Fruit fly (Drosophila melanogaster) whole organism, pupa: Measurements from ENCODE around the gene Tango10.

Experiments used
- CG10348 ChIP-seq: fragments of 200-800 bp; sonication (Bioruptor generic); IDR thresholded peaks from 2 replicates; pipeline ENCODE4 v1.3.6; 2022; ENCODE audit warnings: missing biosample characterization, missing genetic modification characterization
- CG12605 ChIP-seq: fragments of 200-800 bp; sonication (Bioruptor generic); IDR thresholded peaks from 2 replicates; pipeline ENCODE4 v1.3.6; 2022; ENCODE audit warnings: missing biosample characterization, missing genetic modification characterization
- CG13204 ChIP-seq: fragments of 200-800 bp; sonication (Bioruptor generic); optimal IDR thresholded peaks from 2 replicates; lab custom pipeline; 2018; ENCODE audit warnings: missing biosample characterization, mild to moderate bottlenecking, missing genetic modification characterization, moderate library complexity
- CG14655 ChIP-seq: fragments of 200-800 bp; sonication (Bioruptor generic); optimal IDR thresholded peaks from 3 replicates; lab custom pipeline; 2017; ENCODE audit warnings: mild to moderate bottlenecking, missing biosample characterization, missing genetic modification reagents, missing genetic modification characterization
- CG15710 ChIP-seq: fragments of 200-800 bp; sonication (Bioruptor generic); optimal IDR thresholded peaks from 2 replicates; lab custom pipeline; 2018; ENCODE audit warnings: missing biosample characterization, mild to moderate bottlenecking, missing genetic modification characterization, moderate library complexity
- CG17806 ChIP-seq: fragments of 200-800 bp; sonication (Bioruptor generic); optimal IDR thresholded peaks from 2 replicates; lab custom pipeline; 2018; ENCODE audit warnings: missing biosample characterization, mild to moderate bottlenecking, missing genetic modification characterization, moderate library complexity
- CG32121 ChIP-seq: fragments of 200-800 bp; sonication (Bioruptor generic); IDR thresholded peaks from 2 replicates; pipeline ENCODE4 v1.3.6; 2022; ENCODE audit warnings: missing biosample characterization, missing genetic modification characterization
- CG34367 ChIP-seq: fragments of 200-800 bp; sonication (Bioruptor generic); optimal IDR thresholded peaks from 2 replicates; lab custom pipeline; 2018; ENCODE audit warnings: missing biosample characterization, mild to moderate bottlenecking, missing genetic modification characterization
- CG4496 ChIP-seq: fragments of 200-800 bp; sonication (Bioruptor generic); IDR thresholded peaks from 3 replicates; pipeline ENCODE4 v1.3.6; 2022; ENCODE audit warnings: missing biosample characterization, missing genetic modification characterization
- CG8159 ChIP-seq: fragments of 200-800 bp; sonication (Bioruptor generic); optimal IDR thresholded peaks from 3 replicates; lab custom pipeline; 2018; ENCODE audit warnings: missing biosample characterization, mild to moderate bottlenecking, missing genetic modification characterization, moderate library complexity
- CG8301 ChIP-seq: fragments of 200-800 bp; sonication (Bioruptor generic); optimal IDR thresholded peaks from 2 replicates; lab custom pipeline; 2018; ENCODE audit warnings: missing biosample characterization, mild to moderate bottlenecking, missing genetic modification characterization
- CG9948 ChIP-seq: fragments of 200-800 bp; sonication (Bioruptor generic); optimal IDR thresholded peaks from 2 replicates; lab custom pipeline; 2018; ENCODE audit warnings: missing biosample characterization, mild to moderate bottlenecking, missing genetic modification characterization, moderate library complexity
- D1 ChIP-seq: fragments of 200-800 bp; sonication (Bioruptor generic); optimal IDR thresholded peaks from 2 replicates; lab custom pipeline; 2018; ENCODE audit warnings: missing biosample characterization, mild to moderate bottlenecking, missing genetic modification characterization, moderate library complexity
- EcR ChIP-seq: fragments of 200-800 bp; sonication (Bioruptor generic); optimal IDR thresholded peaks from 3 replicates; lab custom pipeline; 2019; ENCODE audit warnings: missing biosample characterization, missing genetic modification characterization, mild to moderate bottlenecking, moderate library complexity, missing genetic modification reagents
- Ets98B ChIP-seq: fragments of 200-800 bp; sonication (Bioruptor generic); IDR thresholded peaks from 2 replicates; pipeline ENCODE4 v1.3.6; 2022; ENCODE audit warnings: missing biosample characterization, missing genetic modification characterization
- Pif1A ChIP-seq: fragments of 200-800 bp; sonication (Bioruptor generic); optimal IDR thresholded peaks from 3 replicates; lab custom pipeline; 2016; ENCODE audit warnings: missing biosample characterization, missing genetic modification characterization
- Pif1B ChIP-seq: fragments of 200-800 bp; sonication (Bioruptor generic); optimal IDR thresholded peaks from 3 replicates; lab custom pipeline; 2016; ENCODE audit warnings: missing biosample characterization, missing genetic modification characterization
- Snoo ChIP-seq: fragments of 200-800 bp; sonication (Bioruptor generic); optimal IDR thresholded peaks from 3 replicates; lab custom pipeline; 2017; ENCODE audit warnings: missing biosample characterization, mild to moderate bottlenecking, missing genetic modification characterization, inconsistent platforms
- fd96Ca ChIP-seq: fragments of 200-800 bp; sonication (Bioruptor generic); IDR thresholded peaks from 3 replicates; pipeline ENCODE4 v1.3.6; 2022; ENCODE audit warnings: missing biosample characterization, missing genetic modification characterization
- gl ChIP-seq: fragments of 200-800 bp; sonication (Bioruptor generic); optimal IDR thresholded peaks from 2 replicates; lab custom pipeline; 2018; ENCODE audit warnings: missing biosample characterization, mild to moderate bottlenecking, missing genetic modification characterization
- rn ChIP-seq: fragments of 200-800 bp; sonication (Bioruptor generic); IDR thresholded peaks from 2 replicates; pipeline ENCODE4 v1.3.6; 2022; ENCODE audit warnings: missing biosample characterization, missing genetic modification characterization

The Tango10 gene

DNA sequence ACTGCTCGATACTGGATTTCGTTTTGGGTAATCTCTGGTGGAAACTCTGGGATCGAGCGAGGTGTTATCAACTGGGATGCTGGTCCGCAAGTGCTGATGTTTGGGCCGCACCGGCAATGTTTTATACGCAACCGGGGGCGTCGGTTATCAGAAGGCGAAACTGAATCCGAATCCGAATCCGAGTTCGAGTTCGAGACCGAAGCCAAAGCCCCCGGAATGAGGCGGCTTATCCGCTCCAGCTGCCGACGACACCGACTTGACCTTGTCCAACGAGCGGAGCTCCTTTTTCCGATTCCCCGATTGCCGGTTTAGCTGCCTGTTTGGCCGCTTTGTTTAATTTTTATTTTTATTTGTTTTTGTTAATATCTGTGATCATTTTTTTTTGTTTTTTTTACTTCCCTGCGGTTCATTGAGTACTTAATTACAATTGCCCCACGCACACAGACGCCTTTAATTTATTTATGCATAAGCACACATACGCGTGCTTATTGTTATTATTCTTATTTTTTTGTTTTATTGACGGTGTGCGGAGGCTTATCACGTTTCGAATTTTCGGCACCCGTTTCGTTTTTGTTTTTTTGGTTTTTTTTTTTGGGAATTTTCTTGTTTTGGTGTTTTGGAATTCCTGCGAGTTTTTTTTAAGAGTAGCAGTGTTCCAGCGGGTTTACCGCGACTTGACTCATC, 15.0 kb upstream of the Tango10 start, which contains the start of gene CG2444:
Gene CG2444 (minus strand): TSS at position 372 of the 684 bp plus-strand sequence.
- TF ChIP-seq CG15710 (tag; lab: Kevin White, UChicago) = no peak
- no peak for TF ChIP-seq CG17806 (tag; lab: Kevin White, UChicago)
- TF ChIP-seq CG8301 = no peak
- TF ChIP-seq CG9948 = no peak
- peak; percentile 28 for TF ChIP-seq EcR (GFP tag; lab: Kevin White, UChicago)
- peak; percentile 26 for TF ChIP-seq Snoo (tag; lab: Kevin White, UChicago)
- no peak for TF ChIP-seq Ets98B
- no peak for TF ChIP-seq rn (GFP tag; lab: Robert Waterston, UW)

DNA sequence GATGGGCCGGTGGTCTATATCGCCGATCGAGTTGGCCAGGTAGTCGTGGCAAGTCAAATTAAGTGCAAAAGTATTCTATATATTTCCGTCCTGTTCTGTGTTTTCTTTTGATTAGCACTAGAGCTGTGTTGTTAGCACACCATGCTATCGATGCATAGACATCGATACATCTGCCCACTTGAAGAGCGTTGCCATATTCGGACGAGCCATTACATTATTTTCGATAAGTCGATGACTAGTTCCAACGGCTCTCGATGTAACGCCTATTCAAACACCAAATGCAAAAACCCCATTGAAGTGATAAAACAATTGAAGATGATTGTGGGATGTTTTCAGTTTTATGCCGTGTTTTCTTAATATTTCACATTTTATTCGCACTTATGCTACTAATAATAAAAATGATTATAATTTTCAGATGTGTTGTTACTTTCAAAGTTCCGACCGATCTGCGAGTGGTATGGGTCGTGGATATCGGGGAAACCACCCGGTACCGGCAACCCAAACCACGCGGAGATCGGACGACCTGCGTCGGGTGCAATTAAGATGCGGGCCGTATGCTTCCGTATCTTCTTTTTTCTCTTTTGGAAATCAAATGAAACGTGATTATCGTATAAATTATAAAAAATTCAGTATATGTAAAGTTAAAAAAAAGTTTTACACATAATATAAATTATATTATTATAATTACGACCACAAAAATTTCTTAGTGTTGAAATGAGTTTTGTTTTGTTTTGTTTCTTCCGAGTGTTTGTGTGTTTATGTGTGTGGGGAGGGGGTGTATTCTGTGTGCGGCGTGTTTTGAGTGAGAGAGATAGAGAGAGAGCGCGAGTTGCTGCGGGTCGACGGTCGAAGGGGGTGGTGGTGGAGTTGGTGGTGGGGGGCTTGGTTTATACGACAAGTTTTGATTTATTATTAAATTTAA, 10.0 kb upstream of the Tango10 start, which contains the start of gene FucT6:
Gene FucT6 (minus strand): TSS at position 153 of the 922 bp plus-strand sequence.
- TF ChIP-seq CG12605 (peak; percentile 55), CG13204 (GFP tag; lab: Kevin White, UChicago) (peak; percentile 27), CG14655 (GFP tag; lab: Kevin White, UChicago) (no peak), CG17806 (tag; lab: Kevin White, UChicago) (no peak), rn (GFP tag; lab: Robert Waterston, UW) (no peak), Snoo (tag; lab: Kevin White, UChicago) (no peak), CG15710 (tag; lab: Kevin White, UChicago) (peak; percentile 7), CG8301 (peak; percentile 16), D1 (tag; lab: Kevin White, UChicago) (no peak), CG10348 (GFP tag; lab: Robert Waterston, UW) (no peak), EcR (GFP tag; lab: Kevin White, UChicago) (peak; percentile 4), Pif1B (GFP tag; lab: Kevin White, UChicago) (peak; percentile 15), CG8159 (peak; percentile 13), Pif1A (GFP tag; lab: Kevin White, UChicago) (peak; percentile 39), CG34367 (tag; lab: Kevin White, UChicago) (no peak), CG4496 (GFP tag; lab: Robert Waterston, UW) (peak; percentile 74; the same call in 2 of the 3 replicates), Ets98B (peak; percentile 69), CG9948 (peak; percentile 1), fd96Ca (GFP tag; lab: Robert Waterston, UW) (peak; percentile 59; the same call in 1 of the 3 replicates), CG32121 (GFP tag; lab: Robert Waterston, UW) (peak; percentile 73)

DNA sequence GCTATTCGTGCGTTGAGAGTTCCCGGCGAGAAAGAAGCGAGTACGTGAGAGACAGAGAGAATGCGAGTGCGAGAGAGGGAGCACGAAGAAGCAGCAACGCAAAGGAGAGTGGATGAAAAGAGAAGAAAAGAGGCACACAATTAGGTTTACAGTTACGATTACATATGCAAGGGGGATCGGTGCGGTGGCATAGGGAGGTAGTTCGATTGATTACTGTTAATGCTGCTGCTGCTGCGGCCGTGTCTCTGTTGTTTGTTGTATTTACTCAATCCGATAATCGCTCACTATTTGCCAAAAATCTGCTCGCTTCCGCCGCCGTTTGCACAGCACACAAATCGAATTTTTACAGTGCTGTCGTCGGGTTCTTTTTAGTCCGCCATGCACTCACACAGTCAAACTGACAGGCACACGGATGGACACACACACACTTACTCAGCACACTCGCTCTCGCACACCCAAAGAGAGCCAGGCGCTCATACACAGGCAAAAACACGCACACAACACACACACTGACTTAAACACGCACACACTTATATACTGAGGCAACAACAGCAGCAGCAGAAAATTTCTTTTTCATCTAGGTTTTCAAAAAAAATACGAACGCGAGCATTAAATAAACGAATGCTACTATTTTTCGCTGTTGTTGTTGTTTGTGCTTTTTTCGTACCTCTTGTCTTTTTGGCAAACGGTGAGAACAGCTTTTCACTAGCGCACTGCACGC, 6.1 kb upstream of the Tango10 start:
- TF ChIP-seq CG32121 (GFP tag; lab: Robert Waterston, UW) (no peak), CG8301 (peak; percentile 22), Snoo (tag; lab: Kevin White, UChicago) (no peak), CG34367 (tag; lab: Kevin White, UChicago) (peak; percentile 18), CG17806 (tag; lab: Kevin White, UChicago) (no peak), CG15710 (tag; lab: Kevin White, UChicago) (peak; percentile 27), CG12605 (no peak; the same call in 1 of the 2 replicates), CG14655 (GFP tag; lab: Kevin White, UChicago) (peak; percentile 59), CG8159 (peak; percentile 35), fd96Ca (GFP tag; lab: Robert Waterston, UW) (peak; percentile 55; the same call in 1 of the 3 replicates), rn (GFP tag; lab: Robert Waterston, UW) (no peak), Ets98B (no peak; the same call in 1 of the 2 replicates), D1 (tag; lab: Kevin White, UChicago) (no peak), CG13204 (GFP tag; lab: Kevin White, UChicago) (peak; percentile 40), CG10348 (GFP tag; lab: Robert Waterston, UW) (no peak), Pif1B (GFP tag; lab: Kevin White, UChicago) (no peak), gl (tag; lab: Kevin White, UChicago) (peak; percentile 8), CG4496 (GFP tag; lab: Robert Waterston, UW) (peak; percentile 59; the same call in 1 of the 3 replicates), EcR (GFP tag; lab: Kevin White, UChicago) (peak; percentile 0), CG9948 (no peak), Pif1A (GFP tag; lab: Kevin White, UChicago) (no peak)

DNA sequence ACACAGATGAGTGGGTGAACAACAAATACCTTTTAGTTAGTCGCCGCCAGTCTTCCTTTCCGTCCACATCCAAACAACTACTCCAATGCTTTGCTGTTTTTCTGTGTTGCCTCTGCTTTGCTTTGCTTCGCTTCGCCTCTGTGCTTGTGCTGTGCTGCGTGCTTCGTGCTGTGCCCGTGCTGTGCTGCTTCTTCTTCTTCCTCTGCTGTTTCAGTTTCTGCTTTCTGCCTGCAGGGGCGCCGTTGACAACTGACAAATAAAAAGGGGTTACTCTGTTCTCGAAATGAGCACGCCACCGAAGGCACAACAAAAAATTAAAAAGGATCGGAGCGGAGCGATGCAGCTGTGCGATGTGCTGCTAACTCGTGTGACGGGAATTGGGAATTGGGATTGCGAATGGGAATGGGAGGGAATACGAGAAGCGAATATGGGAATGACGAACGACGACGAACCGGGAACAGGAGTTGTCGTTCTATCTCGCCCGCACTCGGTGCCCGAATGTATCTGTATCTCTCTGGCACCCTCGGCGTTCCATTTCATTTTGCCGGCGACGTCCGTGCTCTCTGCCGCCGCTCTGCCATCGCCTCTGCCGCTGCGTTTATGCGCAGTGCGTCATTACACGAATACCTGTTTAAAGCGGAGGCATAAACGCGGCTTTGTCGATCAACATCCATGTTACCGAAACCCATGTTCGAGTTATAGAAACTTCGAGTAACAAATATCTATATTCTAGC, 5.3 kb upstream of the Tango10 start:
- TF ChIP-seq CG4496 (GFP tag; lab: Robert Waterston, UW) (peak; percentile 86; the same call in 2 of the 3 replicates), CG14655 (GFP tag; lab: Kevin White, UChicago) (no peak), rn (GFP tag; lab: Robert Waterston, UW) (peak; percentile 38; the same call in 1 of the 2 replicates), CG9948 (no peak), Pif1B (GFP tag; lab: Kevin White, UChicago) (peak; percentile 59), CG10348 (GFP tag; lab: Robert Waterston, UW) (no peak; the same call in 1 of the 2 replicates), CG17806 (tag; lab: Kevin White, UChicago) (peak; percentile 37), CG15710 (tag; lab: Kevin White, UChicago) (no peak), Snoo (tag; lab: Kevin White, UChicago) (no peak), EcR (GFP tag; lab: Kevin White, UChicago) (no peak), CG12605 (no peak; the same call in 1 of the 2 replicates), D1 (tag; lab: Kevin White, UChicago) (no peak), fd96Ca (GFP tag; lab: Robert Waterston, UW) (peak; percentile 74), Ets98B (peak; percentile 75), CG34367 (tag; lab: Kevin White, UChicago) (no peak), CG8301 (no peak), gl (tag; lab: Kevin White, UChicago) (no peak), Pif1A (GFP tag; lab: Kevin White, UChicago) (peak; percentile 3), CG13204 (GFP tag; lab: Kevin White, UChicago) (peak; percentile 8), CG32121 (GFP tag; lab: Robert Waterston, UW) (peak; percentile 66), CG8159 (no peak)
